Worm (Caenorhabditis elegans): ENCODE data around the gene ubc-15.

Gene ubc-15

ce11 chrII:2923617-2924016, 10.2 kb upstream of the ubc-15 start, which contains the start of gene ZK355.2:
TSS of gene ZK355.2 (plus strand) at chrII:2923917.
- no peak for TF ChIP-seq K02D7.2 (tag; optimal IDR thresholded peaks at IDR 0.05)
- no peak for TF ChIP-seq K09A11.1 (tag; optimal IDR thresholded peaks at IDR 0.05; ENCODE audit: insufficient read depth)
- TF ChIP-seq sox-4 (tag; optimal IDR thresholded peaks at IDR 0.05) = no peak
- TF ChIP-seq fax-1 (tag; optimal IDR thresholded peaks at IDR 0.05) = no peak
- no peak for TF ChIP-seq ceh-34 (tag; optimal IDR thresholded peaks at IDR 0.05)
- TF ChIP-seq fkh-10 (GFP tag; optimal IDR thresholded peaks at IDR 0.05) = no peak
- no peak for TF ChIP-seq unc-42 (tag; optimal IDR thresholded peaks at IDR 0.05)
- no peak for TF ChIP-seq C08G9.2 (tag; optimal IDR thresholded peaks at IDR 0.05)

DNA sequence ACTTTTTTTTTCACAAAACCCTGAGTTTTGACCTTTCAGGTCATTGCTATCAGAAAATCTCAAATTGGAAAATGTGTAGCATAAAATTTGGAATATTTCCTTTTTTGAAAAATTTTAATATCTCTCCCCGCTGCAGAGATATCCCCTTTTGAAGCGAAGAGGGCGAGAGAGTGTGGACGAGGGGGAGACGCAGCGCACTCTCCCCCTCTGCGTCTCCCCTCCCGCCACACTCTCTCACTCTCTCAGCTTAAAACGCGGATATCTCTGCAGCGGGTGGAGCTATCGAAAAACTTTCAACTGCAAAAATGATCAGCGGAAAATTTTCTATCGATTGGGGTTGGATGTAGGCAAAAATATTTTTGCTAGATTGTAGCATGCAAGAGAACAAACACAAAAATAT, 9.4 kb upstream of the ubc-15 start:
- TF ChIP-seq syd-9 (tag; optimal IDR thresholded peaks at IDR 0.05) = no peak
- no peak for TF ChIP-seq K09A11.1 (tag; optimal IDR thresholded peaks at IDR 0.05; ENCODE audit: insufficient read depth)
- no peak for TF ChIP-seq fkh-6 (tag; optimal IDR thresholded peaks at IDR 0.05)
- no peak for TF ChIP-seq rnt-1 (tag; optimal IDR thresholded peaks at IDR 0.05)
- TF ChIP-seq hlh-13 (GFP tag; optimal IDR thresholded peaks at IDR 0.05) = no peak
- TF ChIP-seq gmeb-2 (tag; optimal IDR thresholded peaks at IDR 0.05) = no peak
- no peak for TF ChIP-seq ttx-3 (tag; optimal IDR thresholded peaks at IDR 0.05)
- no peak for TF ChIP-seq ceh-34 (tag; optimal IDR thresholded peaks at IDR 0.05)
- TF ChIP-seq ztf-16 (tag; optimal IDR thresholded peaks at IDR 0.05) = no peak
- no peak for TF ChIP-seq C08G9.2 (tag; optimal IDR thresholded peaks at IDR 0.05)
- no peak for TF ChIP-seq pag-3 (tag; optimal IDR thresholded peaks at IDR 0.05; ENCODE audit: borderline replicate concordance)
- TF ChIP-seq fax-1 (tag; optimal IDR thresholded peaks at IDR 0.05) = no peak
- no peak for TF ChIP-seq ceh-2 (tag; optimal IDR thresholded peaks at IDR 0.05)
- no peak for TF ChIP-seq eyg-1 (tag; optimal IDR thresholded peaks at IDR 0.05)

- no peak for TF ChIP-seq tbx-7 (tag; optimal IDR thresholded peaks at IDR 0.05)
- TF ChIP-seq sdc-2 (tag; optimal IDR thresholded peaks at IDR 0.05) = no peak
- no peak for TF ChIP-seq pha-2 (tag; optimal IDR thresholded peaks at IDR 0.05)
- no peak for TF ChIP-seq nhr-232 (tag; optimal IDR thresholded peaks at IDR 0.05)
- no peak for TF ChIP-seq hlh-13 (GFP tag; optimal IDR thresholded peaks at IDR 0.05)
- no peak for TF ChIP-seq ttx-3 (tag; optimal IDR thresholded peaks at IDR 0.05)
- no peak for TF ChIP-seq ceh-2 (tag; optimal IDR thresholded peaks at IDR 0.05)
- no peak for TF ChIP-seq C38D4.7 (GFP tag; optimal IDR thresholded peaks at IDR 0.05)
- TF ChIP-seq unc-3 (GFP tag; conservative IDR thresholded peaks at IDR 0.05) = no peak
- TF ChIP-seq unc-3 (tag; optimal IDR thresholded peaks at IDR 0.05) = no peak
- TF ChIP-seq madf-2 (tag; optimal IDR thresholded peaks at IDR 0.05) = no peak
These were observed 9.0 kb upstream of the ubc-15 start for ce11 chrII:2922359-2922758.

DNA sequence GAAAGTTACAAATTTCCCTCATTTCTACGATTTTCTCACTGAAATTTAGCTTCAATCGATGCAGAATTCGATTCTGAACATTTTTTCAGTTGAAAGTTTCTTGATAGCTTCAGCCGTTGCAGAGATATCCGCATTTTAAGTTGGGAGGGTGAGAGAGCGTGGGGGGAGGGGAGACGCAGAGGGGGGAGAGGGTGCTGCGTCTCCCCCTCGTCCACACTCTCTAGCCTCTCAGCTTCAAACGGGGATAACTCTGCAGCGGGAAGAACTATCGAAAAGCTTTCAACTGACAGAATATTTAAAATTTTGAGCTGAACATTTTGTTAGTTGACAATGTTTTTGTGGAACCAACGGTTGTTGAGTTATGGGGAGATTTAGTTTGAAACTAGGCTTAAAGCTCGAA, 8.5 kb upstream of the ubc-15 start:
- TF ChIP-seq unc-42 (tag; optimal IDR thresholded peaks at IDR 0.05) = no peak
- no peak for TF ChIP-seq unc-55 (GFP tag; optimal IDR thresholded peaks at IDR 0.05)
- no peak for TF ChIP-seq ttx-3 (tag; optimal IDR thresholded peaks at IDR 0.05)
- TF ChIP-seq hlh-15 (tag; optimal IDR thresholded peaks at IDR 0.05) = no peak
- TF ChIP-seq pat-9 (tag; optimal IDR thresholded peaks at IDR 0.05) = no peak
- TF ChIP-seq gmeb-2 (tag; optimal IDR thresholded peaks at IDR 0.05) = no peak
- TF ChIP-seq C08G9.2 (tag; optimal IDR thresholded peaks at IDR 0.05) = no peak
- TF ChIP-seq rnt-1 (tag; optimal IDR thresholded peaks at IDR 0.05) = no peak
- TF ChIP-seq ets-4 (tag; optimal IDR thresholded peaks at IDR 0.05) = no peak
- no peak for TF ChIP-seq ceh-18 (tag; optimal IDR thresholded peaks at IDR 0.05)
- no peak for TF ChIP-seq ceh-31 (tag; optimal IDR thresholded peaks at IDR 0.05)
- no peak for TF ChIP-seq syd-9 (tag; optimal IDR thresholded peaks at IDR 0.05)

DNA sequence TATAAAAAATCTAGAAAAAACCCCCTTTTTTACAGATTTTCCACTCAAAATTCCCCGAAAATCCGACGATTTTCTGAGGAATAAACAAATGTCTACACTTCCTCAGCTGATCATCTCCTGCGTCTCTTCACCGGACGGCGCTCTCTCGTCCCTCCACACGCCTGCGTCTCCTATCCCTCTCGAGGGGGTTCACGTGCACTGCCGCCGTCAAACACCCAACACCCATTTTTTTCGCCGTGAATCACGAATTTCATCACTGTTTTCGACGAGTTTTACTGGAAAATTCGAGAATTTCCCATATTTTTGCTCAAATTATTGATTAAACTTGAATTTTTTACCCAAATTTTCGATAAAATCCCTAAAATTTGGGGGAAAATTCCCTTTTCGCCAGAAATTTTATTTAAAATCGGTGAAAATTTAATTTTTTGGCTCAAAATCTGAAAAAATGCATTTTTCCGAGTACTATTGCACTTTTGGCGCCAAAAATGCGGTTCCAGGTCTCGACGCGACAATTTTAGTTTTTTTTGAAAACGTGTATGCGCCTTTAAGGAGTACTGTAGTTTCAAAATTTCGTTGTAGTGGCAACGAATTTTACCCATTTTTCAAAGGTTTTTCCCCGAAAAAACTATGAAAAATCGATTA, 7.5 kb upstream of the ubc-15 start:
- TF ChIP-seq nfya-1 (tag; optimal IDR thresholded peaks at IDR 0.05) (peak; percentile 9), hlh-30 (tag; optimal IDR thresholded peaks at IDR 0.05; ENCODE audit: insufficient read depth) (peak; percentile 89), che-1 (tag; optimal IDR thresholded peaks at IDR 0.05) (no peak), unc-55 (GFP tag; optimal IDR thresholded peaks at IDR 0.05) (peak; percentile 44)
